Worm (Caenorhabditis elegans) whole organism, L1 larva: ENCODE data around the gene F40H3.3.

Source experiments
- Y116A8C.19 ChIP-seq: sonication (generic microtip); optimal IDR thresholded peaks from 2 replicates; lab custom pipeline; 2016; ENCODE audit warnings: missing compliant biosample characterization, missing genetic modification characterization, borderline replicate concordance
- ama-1 ChIP-seq: fragments of 150-350 bp; optimal IDR thresholded peaks from 2 replicates; lab custom pipeline; 2014
- egl-27 ChIP-seq, 2 experiments: fragments of 150-350 bp in 1 of 2; sonication (generic microtip); optimal IDR thresholded peaks; 3 replicates each; lab custom pipeline; 2017 to 2018; ENCODE audit warnings: missing biosample characterization in 2 of 2, missing genetic modification characterization in 2 of 2, missing genetic modification reagents in 2 of 2
- fkh-10 ChIP-seq: sonication (generic microtip); optimal IDR thresholded peaks from 2 replicates; lab custom pipeline; 2017; ENCODE audit warnings: missing biosample characterization, missing genetic modification reagents, missing genetic modification characterization
- fos-1 ChIP-seq: fragments of 150-350 bp; optimal IDR thresholded peaks from 2 replicates; lab custom pipeline; 2014; ENCODE audit warnings: missing biosample characterization, missing genetic modification characterization
- grh-1 ChIP-seq: fragments of 200-800 bp; sonication (Bioruptor generic); IDR thresholded peaks from 2 replicates; pipeline ENCODE4 v1.3.6; 2022; ENCODE audit warnings: missing genetic modification reagents, missing genetic modification characterization, missing compliant biosample characterization
- nhr-237 ChIP-seq: fragments of 150-350 bp; optimal IDR thresholded peaks from 2 replicates; lab custom pipeline; 2014; ENCODE audit warnings: missing biosample characterization, missing genetic modification characterization
- nhr-71 ChIP-seq: sonication (generic microtip); optimal IDR thresholded peaks from 2 replicates; lab custom pipeline; 2016; ENCODE audit warnings: mild to moderate bottlenecking, missing genetic modification characterization, moderate library complexity, missing compliant biosample characterization
- nhr-76 ChIP-seq: sonication (generic microtip); optimal IDR thresholded peaks from 2 replicates; lab custom pipeline; 2017; ENCODE audit warnings: missing biosample characterization, missing genetic modification characterization
- rnt-1 ChIP-seq: sonication (generic microtip); optimal IDR thresholded peaks from 2 replicates; lab custom pipeline; 2016; ENCODE audit warnings: mild to moderate bottlenecking, missing genetic modification characterization, moderate library complexity, missing compliant biosample characterization
- zag-1 ChIP-seq: fragments of 150-350 bp; optimal IDR thresholded peaks from 2 replicates; lab custom pipeline; 2014; ENCODE audit warnings: missing biosample characterization, missing genetic modification characterization
- ztf-4 ChIP-seq: fragments of 150-350 bp; optimal IDR thresholded peaks from 2 replicates; lab custom pipeline; 2014; ENCODE audit warnings: missing biosample characterization, missing genetic modification characterization

ce11 chrII:6168714-6169113, 2.6 kb upstream of the F40H3.3 start:
- TF ChIP-seq nhr-71 (tag; lab: Kevin White, UChicago), result no peak
- no peak for TF ChIP-seq Y116A8C.19 (tag; lab: Kevin White, UChicago)
- no peak for TF ChIP-seq egl-27 (tag; optimal IDR thresholded peaks at IDR 0.05; lab: Kevin White, UChicago)
- no peak for TF ChIP-seq ztf-4 (tag; lab: Kevin White, UChicago)
- TF ChIP-seq nhr-76 (tag; lab: Kevin White, UChicago), result no peak
- no peak for TF ChIP-seq zag-1 (tag; lab: Kevin White, UChicago)
- no peak for TF ChIP-seq fkh-10 (GFP tag; lab: Kevin White, UChicago)
- TF ChIP-seq nhr-237 (tag; lab: Kevin White, UChicago), result no peak
- no peak for TF ChIP-seq grh-1 (GFP tag; lab: Robert Waterston, UW)
- no peak for TF ChIP-seq ama-1 (lab: Kevin White, UChicago)
- TF ChIP-seq rnt-1 (tag; lab: Kevin White, UChicago), result no peak
- no peak for TF ChIP-seq fos-1 (tag; lab: Kevin White, UChicago)
